Fruit fly (Drosophila melanogaster): ENCODE measurements around the gene shps.

Gene shps

DNA sequence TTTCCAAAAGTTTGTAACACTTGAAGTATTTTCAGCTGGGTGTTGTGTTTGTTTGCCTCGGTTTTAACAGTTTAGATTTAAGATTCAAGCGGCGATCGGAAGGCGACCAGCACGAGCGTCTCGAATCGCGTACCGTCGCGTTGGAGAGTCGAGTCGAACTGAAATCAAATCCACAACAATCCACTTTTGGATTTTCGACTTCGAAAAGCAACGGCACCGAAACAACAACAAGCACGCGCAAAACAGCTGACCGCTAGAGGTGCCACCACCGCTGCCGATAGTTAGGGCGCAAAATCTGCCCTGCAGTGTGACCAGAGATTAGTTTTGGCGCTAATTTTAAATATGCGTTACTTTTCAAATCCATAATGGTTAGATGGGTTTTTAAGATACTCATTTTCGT, 8.3 kb upstream of the shps start, which contains the start of gene jar:
jar (minus strand) TSS at position 163 of the 400 bp plus-strand sequence.
- TF ChIP-seq CG15710 (tag; optimal IDR thresholded peaks at IDR 0.05) (no peak), CG12605 (GFP tag; IDR thresholded peaks at IDR 0.05) (peak; percentile 29; the same call in 1 of the 2 replicates), CG34367 (tag; optimal IDR thresholded peaks at IDR 0.05) (no peak), Snoo (tag; optimal IDR thresholded peaks at IDR 0.05) (peak; percentile 18), Pif1A (GFP tag; optimal IDR thresholded peaks at IDR 0.05) (no peak), D1 (tag; optimal IDR thresholded peaks at IDR 0.05) (no peak), CG4496 (GFP tag; IDR thresholded peaks at IDR 0.05) (peak; percentile 31; the same call in 1 of the 3 replicates), CG8301 (tag; optimal IDR thresholded peaks at IDR 0.05) (no peak), CG14655 (GFP tag; optimal IDR thresholded peaks at IDR 0.05) (no peak), CG32121 (GFP tag; IDR thresholded peaks at IDR 0.05) (peak; percentile 27; the same call in 1 of the 2 replicates), rn (GFP tag; IDR thresholded peaks at IDR 0.05) (no peak), CG8159 (tag; optimal IDR thresholded peaks at IDR 0.05) (peak; percentile 16), EcR (GFP tag; optimal IDR thresholded peaks at IDR 0.05) (peak; percentile 39), Pif1B (GFP tag; optimal IDR thresholded peaks at IDR 0.05) (no peak), CG9948 (tag; optimal IDR thresholded peaks at IDR 0.05) (no peak), CG10348 (GFP tag; IDR thresholded peaks at IDR 0.05) (no peak), CG17806 (tag; optimal IDR thresholded peaks at IDR 0.05) (no peak), CG13204 (GFP tag; optimal IDR thresholded peaks at IDR 0.05) (peak; percentile 12), gl (tag; optimal IDR thresholded peaks at IDR 0.05) (peak; percentile 25), Ets98B (GFP tag; IDR thresholded peaks at IDR 0.05) (peak; percentile 49; the same call in 1 of the 2 replicates), fd96Ca (GFP tag; IDR thresholded peaks at IDR 0.05) (no peak; the same call in 2 of the 3 replicates)

DNA sequence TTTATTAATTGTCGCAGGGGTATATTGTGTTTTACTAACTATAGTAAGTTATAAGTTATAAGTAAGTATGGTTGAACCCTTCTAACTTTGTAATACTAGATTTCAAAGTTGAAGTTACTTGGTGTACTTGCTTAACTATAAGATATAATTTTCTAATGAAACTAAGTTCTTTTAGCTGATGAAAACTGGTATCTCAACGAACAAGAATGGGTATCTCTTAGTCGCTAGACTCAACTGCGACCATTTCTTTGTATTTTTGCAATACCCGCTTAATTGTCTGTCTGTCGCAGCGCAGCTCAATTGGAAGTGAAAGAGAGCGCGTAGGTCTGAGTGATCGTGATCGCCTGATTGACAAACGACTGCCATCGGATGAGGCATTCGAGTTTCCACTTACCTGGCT, 7.1 kb upstream of the shps start:
- peak; percentile 31 for TF ChIP-seq CG14655 (GFP tag; optimal IDR thresholded peaks at IDR 0.05)
- no peak for TF ChIP-seq CG10348 (GFP tag; IDR thresholded peaks at IDR 0.05)
- peak; percentile 10 for TF ChIP-seq EcR (GFP tag; optimal IDR thresholded peaks at IDR 0.05)

- TF ChIP-seq CG4496 (GFP tag; IDR thresholded peaks at IDR 0.05) (peak; percentile 58; the same call in 1 of the 3 replicates), fd96Ca (GFP tag; IDR thresholded peaks at IDR 0.05) (0 out of 3 replicates have a peak, but pooled peaks have one; percentile 27), CG14655 (GFP tag; optimal IDR thresholded peaks at IDR 0.05) (peak; percentile 14), CG32121 (GFP tag; IDR thresholded peaks at IDR 0.05) (peak; percentile 27; the same call in 1 of the 2 replicates), CG13204 (GFP tag; optimal IDR thresholded peaks at IDR 0.05) (peak; percentile 32), Pif1A (GFP tag; optimal IDR thresholded peaks at IDR 0.05) (peak; percentile 6), gl (tag; optimal IDR thresholded peaks at IDR 0.05) (no peak), EcR (GFP tag; optimal IDR thresholded peaks at IDR 0.05) (peak; percentile 40), CG12605 (GFP tag; IDR thresholded peaks at IDR 0.05) (peak; percentile 23; the same call in 1 of the 2 replicates), Snoo (tag; optimal IDR thresholded peaks at IDR 0.05) (no peak)
Measured at dm6 chr3R:24272775-24273290, 6.5 kb upstream of the shps start, which contains the start of gene Orct2. Gene Orct2 (plus strand): TSS chr3R:24273029.

- TF ChIP-seq CG32121 (GFP tag; IDR thresholded peaks at IDR 0.05) = no peak
- TF ChIP-seq CG9948 (tag; optimal IDR thresholded peaks at IDR 0.05) = no peak
- TF ChIP-seq CG13204 (GFP tag; optimal IDR thresholded peaks at IDR 0.05) = no peak
- TF ChIP-seq CG14655 (GFP tag; optimal IDR thresholded peaks at IDR 0.05) = no peak
- no peak for TF ChIP-seq Pif1A (GFP tag; optimal IDR thresholded peaks at IDR 0.05)
- no peak for TF ChIP-seq rn (GFP tag; IDR thresholded peaks at IDR 0.05)
- no peak for TF ChIP-seq D1 (tag; optimal IDR thresholded peaks at IDR 0.05)
- no peak for TF ChIP-seq CG34367 (tag; optimal IDR thresholded peaks at IDR 0.05)
- TF ChIP-seq CG10348 (GFP tag; IDR thresholded peaks at IDR 0.05) = no peak
Measured at dm6 chr3R:24274212-24274611, 5.2 kb upstream of the shps start.

DNA sequence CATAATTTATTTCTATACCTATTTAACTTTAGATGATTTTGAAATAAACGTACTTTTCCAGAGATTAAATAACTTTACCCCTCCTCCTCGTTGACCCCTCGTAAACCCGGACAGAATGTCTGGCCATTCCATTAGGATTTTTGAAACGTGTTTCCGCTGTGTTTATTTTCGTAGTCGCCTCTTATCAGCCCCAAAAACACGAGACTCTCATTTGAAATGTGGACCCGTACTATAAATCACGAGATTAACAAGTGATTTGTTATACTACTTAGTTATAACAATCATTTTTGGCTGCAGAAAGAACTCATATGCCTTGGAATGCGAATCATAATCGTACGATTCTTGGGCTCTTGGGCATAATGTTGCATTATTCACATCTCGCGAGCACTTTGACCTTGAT, 3.9 kb upstream of the shps start:
- TF ChIP-seq D1 (tag; optimal IDR thresholded peaks at IDR 0.05) (no peak), Snoo (tag; optimal IDR thresholded peaks at IDR 0.05) (no peak), Pif1B (GFP tag; optimal IDR thresholded peaks at IDR 0.05) (no peak), CG8301 (tag; optimal IDR thresholded peaks at IDR 0.05) (no peak), Ets98B (GFP tag; IDR thresholded peaks at IDR 0.05) (no peak), CG10348 (GFP tag; IDR thresholded peaks at IDR 0.05) (no peak), rn (GFP tag; IDR thresholded peaks at IDR 0.05) (no peak), CG12605 (GFP tag; IDR thresholded peaks at IDR 0.05) (no peak), Pif1A (GFP tag; optimal IDR thresholded peaks at IDR 0.05) (no peak), CG14655 (GFP tag; optimal IDR thresholded peaks at IDR 0.05) (no peak), gl (tag; optimal IDR thresholded peaks at IDR 0.05) (no peak), CG32121 (GFP tag; IDR thresholded peaks at IDR 0.05) (no peak), EcR (GFP tag; optimal IDR thresholded peaks at IDR 0.05) (no peak), CG34367 (tag; optimal IDR thresholded peaks at IDR 0.05) (no peak), fd96Ca (GFP tag; IDR thresholded peaks at IDR 0.05) (no peak), CG15710 (tag; optimal IDR thresholded peaks at IDR 0.05) (no peak), CG13204 (GFP tag; optimal IDR thresholded peaks at IDR 0.05) (no peak), CG8159 (tag; optimal IDR thresholded peaks at IDR 0.05) (no peak), CG17806 (tag; optimal IDR thresholded peaks at IDR 0.05) (no peak), CG4496 (GFP tag; IDR thresholded peaks at IDR 0.05) (no peak)
